Fruit fly (Drosophila melanogaster) whole organism, embryonic: ENCODE data around the gene CG43064.

Experiments used
- Ada2b ChIP-seq: fragments of 200-800 bp; sonication (Bioruptor generic); IDR thresholded peaks from 2 replicates; pipeline ENCODE4 v1.3.6; 2022; ENCODE audit warnings: missing biosample characterization, missing genetic modification characterization
- Antp ChIP-seq: fragments of 200-800 bp; sonication (Bioruptor generic); optimal IDR thresholded peaks from 3 replicates; lab custom pipeline; 2016; ENCODE audit warnings: missing biosample characterization, missing genetic modification characterization
- Atf3 ChIP-seq: fragments of 200-800 bp; sonication (Bioruptor generic); optimal IDR thresholded peaks from 3 replicates; lab custom pipeline; 2016; ENCODE audit warnings: missing biosample characterization, missing genetic modification characterization
- Bgb ChIP-seq: fragments of 200-800 bp; sonication (Bioruptor generic); IDR thresholded peaks from 2 replicates; pipeline ENCODE4 v1.3.6; 2022; ENCODE audit warnings: missing biosample characterization, missing genetic modification characterization; ENCODE audit not compliant: partially characterized antibody
- CG10267 ChIP-seq: fragments of 200-800 bp; sonication (Bioruptor generic); optimal IDR thresholded peaks from 2 replicates; lab custom pipeline; 2018; ENCODE audit warnings: missing biosample characterization, mild to moderate bottlenecking, missing genetic modification characterization, moderate library complexity
- CG10366 ChIP-seq: fragments of 200-800 bp; sonication (Bioruptor generic); IDR thresholded peaks from 2 replicates; pipeline ENCODE4 v1.3.6; 2022; ENCODE audit warnings: missing biosample characterization, missing genetic modification characterization
- CG11456 ChIP-seq: fragments of 200-800 bp; sonication (Bioruptor generic); IDR thresholded peaks from 3 replicates; pipeline ENCODE4 v1.3.6; 2022; ENCODE audit warnings: missing biosample characterization, missing genetic modification characterization
- CG11560 ChIP-seq: fragments of 200-800 bp; sonication (Bioruptor generic); IDR thresholded peaks from 3 replicates; pipeline ENCODE4 v1.3.6; 2022; ENCODE audit warnings: missing biosample characterization, missing genetic modification characterization
- CG12391 ChIP-seq: fragments of 200-800 bp; sonication (Bioruptor generic); optimal IDR thresholded peaks from 3 replicates; lab custom pipeline; 2018; ENCODE audit warnings: missing biosample characterization, mild to moderate bottlenecking, missing genetic modification characterization, moderate library complexity
- CG12659 ChIP-seq: fragments of 200-800 bp; sonication (Bioruptor generic); optimal IDR thresholded peaks from 3 replicates; lab custom pipeline; 2017; ENCODE audit warnings: mild to moderate bottlenecking, missing biosample characterization, missing genetic modification reagents, missing genetic modification characterization
- CG12744 ChIP-seq: fragments of 200-800 bp; sonication (Bioruptor generic); optimal IDR thresholded peaks from 2 replicates; lab custom pipeline; 2016; ENCODE audit warnings: missing biosample characterization, missing genetic modification characterization
- CG13123 ChIP-seq: fragments of 200-800 bp; sonication (Bioruptor generic); optimal IDR thresholded peaks from 2 replicates; lab custom pipeline; 2016; ENCODE audit warnings: missing biosample characterization, missing genetic modification characterization
- CG13424 ChIP-seq: fragments of 200-800 bp; sonication (Bioruptor generic); optimal IDR thresholded peaks from 2 replicates; lab custom pipeline; 2019; ENCODE audit warnings: missing biosample characterization, mild to moderate bottlenecking, missing genetic modification characterization, moderate library complexity
- CG15011 ChIP-seq: fragments of 200-800 bp; sonication (Bioruptor generic); optimal IDR thresholded peaks from 3 replicates; lab custom pipeline; 2018; ENCODE audit warnings: missing biosample characterization, mild to moderate bottlenecking, missing genetic modification characterization
- CG15479 ChIP-seq: fragments of 200-800 bp; sonication (Bioruptor generic); optimal IDR thresholded peaks from 3 replicates; lab custom pipeline; 2019; ENCODE audit warnings: missing biosample characterization, mild to moderate bottlenecking, missing genetic modification characterization, moderate library complexity
- CG17361 ChIP-seq: fragments of 200-800 bp; sonication (Bioruptor generic); IDR thresholded peaks from 3 replicates; pipeline ENCODE4 v1.3.6; 2022; ENCODE audit warnings: missing biosample characterization, missing genetic modification characterization
- CG17612 ChIP-seq: fragments of 200-800 bp; sonication (Bioruptor generic); IDR thresholded peaks from 2 replicates; pipeline ENCODE4 v1.3.6; 2022; ENCODE audit warnings: missing biosample characterization, missing genetic modification characterization
- CG31365 ChIP-seq: fragments of 200-800 bp; sonication (Bioruptor generic); optimal IDR thresholded peaks from 2 replicates; lab custom pipeline; 2018; ENCODE audit warnings: missing biosample characterization, mild to moderate bottlenecking, missing genetic modification characterization
- CG34422 ChIP-seq: fragments of 200-800 bp; sonication (Bioruptor generic); IDR thresholded peaks from 3 replicates; pipeline ENCODE4 v1.3.6; 2022; ENCODE audit warnings: missing biosample characterization, missing genetic modification characterization
- CG42726 ChIP-seq: fragments of 200-800 bp; sonication (Bioruptor generic); IDR thresholded peaks from 2 replicates; pipeline ENCODE4 v1.3.6; 2022; ENCODE audit warnings: missing biosample characterization, missing genetic modification characterization; ENCODE audit not compliant: partially characterized antibody
- CG6689 ChIP-seq: fragments of 200-800 bp; sonication (Bioruptor generic); IDR thresholded peaks from 2 replicates; pipeline ENCODE4 v1.3.6; 2022; ENCODE audit warnings: missing biosample characterization, missing genetic modification characterization
- CG7839 ChIP-seq: fragments of 200-800 bp; sonication (Bioruptor generic); optimal IDR thresholded peaks from 3 replicates; lab custom pipeline; 2018; ENCODE audit warnings: missing biosample characterization, mild to moderate bottlenecking, missing genetic modification characterization, moderate library complexity
- CG8944 ChIP-seq: fragments of 200-800 bp; sonication (Bioruptor generic); optimal IDR thresholded peaks from 3 replicates; lab custom pipeline; 2016; ENCODE audit warnings: missing biosample characterization, missing genetic modification characterization
- Camta ChIP-seq: fragments of 200-800 bp; sonication (Bioruptor generic); optimal IDR thresholded peaks from 2 replicates; lab custom pipeline; 2016; ENCODE audit warnings: missing biosample characterization, missing genetic modification characterization
- CkIIα-i1 ChIP-seq: fragments of 200-800 bp; sonication (Bioruptor generic); IDR thresholded peaks from 2 replicates; pipeline ENCODE4 v1.3.6; 2022; ENCODE audit warnings: missing biosample characterization, missing genetic modification characterization
- Deaf1 ChIP-seq: fragments of 200-800 bp; optimal IDR thresholded peaks from 3 replicates; lab custom pipeline; 2019; ENCODE audit warnings: missing biosample characterization, mild to moderate bottlenecking, missing genetic modification characterization, moderate library complexity
- Lim3 ChIP-seq: fragments of 200-800 bp; sonication (Bioruptor generic); IDR thresholded peaks from 2 replicates; pipeline ENCODE4 v1.3.6; 2022; ENCODE audit warnings: missing biosample characterization, missing genetic modification characterization
- Lpt ChIP-seq: fragments of >200 bp; optimal IDR thresholded peaks from 2 replicates; lab custom pipeline; 2018; ENCODE audit warnings: missing biosample characterization, missing genetic modification characterization
- NC2β ChIP-seq: fragments of 200-800 bp; sonication (Bioruptor generic); optimal IDR thresholded peaks from 2 replicates; lab custom pipeline; 2016; ENCODE audit warnings: missing biosample characterization, missing genetic modification characterization
- Scr ChIP-seq: fragments of 200-800 bp; sonication (Bioruptor generic); IDR thresholded peaks from 2 replicates; pipeline ENCODE4 v1.3.6; 2022; ENCODE audit warnings: missing biosample characterization, missing genetic modification characterization; ENCODE audit not compliant: partially characterized antibody
- Side ChIP-seq: fragments of 200-800 bp; sonication (Bioruptor generic); optimal IDR thresholded peaks from 2 replicates; lab custom pipeline; 2016; ENCODE audit warnings: missing biosample characterization, missing genetic modification characterization
- bab2 ChIP-seq: fragments of 200-800 bp; sonication (Bioruptor generic); optimal IDR thresholded peaks from 2 replicates; lab custom pipeline; 2016; ENCODE audit warnings: missing biosample characterization, missing genetic modification characterization
- ems ChIP-seq: fragments of 200-800 bp; sonication (Bioruptor generic); optimal IDR thresholded peaks from 3 replicates; lab custom pipeline; 2016; ENCODE audit warnings: missing biosample characterization, missing genetic modification characterization
- eyg ChIP-seq: fragments of 200-800 bp; sonication (Bioruptor generic); optimal IDR thresholded peaks from 3 replicates; lab custom pipeline; 2016; ENCODE audit warnings: missing biosample characterization, missing genetic modification characterization
- fd3F ChIP-seq: fragments of 200-800 bp; sonication (Bioruptor generic); optimal IDR thresholded peaks from 2 replicates; lab custom pipeline; 2018; ENCODE audit warnings: missing biosample characterization, mild to moderate bottlenecking, missing genetic modification characterization, moderate library complexity
- gro ChIP-seq: fragments of 200-800 bp; sonication (Bioruptor generic); optimal IDR thresholded peaks from 2 replicates; lab custom pipeline; 2016; ENCODE audit warnings: missing biosample characterization, missing genetic modification characterization
- gsb ChIP-seq: fragments of 200-800 bp; sonication (Bioruptor generic); IDR thresholded peaks from 2 replicates; pipeline ENCODE4 v1.3.6; 2022; ENCODE audit warnings: missing biosample characterization, missing genetic modification characterization
- ham ChIP-seq: fragments of 200-800 bp; sonication (Bioruptor generic); IDR thresholded peaks from 2 replicates; pipeline ENCODE4 v1.3.6; 2022; ENCODE audit warnings: missing biosample characterization, missing genetic modification characterization
- inv ChIP-seq: fragments of 200-800 bp; sonication (Bioruptor generic); IDR thresholded peaks from 2 replicates; pipeline ENCODE4 v1.3.6; 2022; ENCODE audit warnings: missing biosample characterization, missing genetic modification characterization; ENCODE audit not compliant: partially characterized antibody
- jigr1 ChIP-seq: fragments of 200-800 bp; sonication (Bioruptor generic); IDR thresholded peaks from 3 replicates; pipeline ENCODE4 v1.3.6; 2022; ENCODE audit warnings: missing biosample characterization, missing genetic modification characterization
- nerfin-1 ChIP-seq: fragments of 200-800 bp; sonication (Bioruptor generic); optimal IDR thresholded peaks from 3 replicates; lab custom pipeline; 2019; ENCODE audit warnings: missing biosample characterization, mild to moderate bottlenecking, missing genetic modification characterization, moderate library complexity
- nmo ChIP-seq: fragments of 200-800 bp; sonication (Bioruptor generic); optimal IDR thresholded peaks from 2 replicates; lab custom pipeline; 2018; ENCODE audit warnings: missing biosample characterization, mild to moderate bottlenecking, missing genetic modification characterization, moderate library complexity
- nom ChIP-seq: fragments of 200-800 bp; sonication (Bioruptor generic); optimal IDR thresholded peaks from 2 replicates; lab custom pipeline; 2017; ENCODE audit warnings: missing biosample characterization, missing genetic modification characterization, mild to moderate bottlenecking, moderate library complexity, missing genetic modification reagents
- schlank ChIP-seq: fragments of 200-800 bp; sonication (Bioruptor generic); optimal IDR thresholded peaks from 2 replicates; lab custom pipeline; 2018; ENCODE audit warnings: missing biosample characterization, mild to moderate bottlenecking, missing genetic modification characterization
- scrt ChIP-seq: fragments of 200-800 bp; sonication (Bioruptor generic); optimal IDR thresholded peaks from 2 replicates; lab custom pipeline; 2018; ENCODE audit warnings: missing biosample characterization, mild to moderate bottlenecking, missing genetic modification characterization, moderate library complexity
- sens ChIP-seq: fragments of 200-800 bp; sonication (Bioruptor generic); peaks from one replicate; lab custom pipeline; 2016; ENCODE audit warnings: missing biosample characterization, missing genetic modification characterization
- sna ChIP-seq: fragments of 200-800 bp; sonication (Bioruptor generic); IDR thresholded peaks from 2 replicates; pipeline ENCODE4 v1.3.6; 2022; ENCODE audit warnings: missing biosample characterization, missing genetic modification characterization; ENCODE audit not compliant: partially characterized antibody
- sr ChIP-seq: fragments of 200-800 bp; sonication (Bioruptor generic); IDR thresholded peaks from 3 replicates; pipeline ENCODE4 v1.3.6; 2022; ENCODE audit warnings: missing biosample characterization, missing genetic modification characterization
- yki ChIP-seq: fragments of >200 bp; optimal IDR thresholded peaks from 3 replicates; lab custom pipeline; 2018

Gene CG43064

DNA sequence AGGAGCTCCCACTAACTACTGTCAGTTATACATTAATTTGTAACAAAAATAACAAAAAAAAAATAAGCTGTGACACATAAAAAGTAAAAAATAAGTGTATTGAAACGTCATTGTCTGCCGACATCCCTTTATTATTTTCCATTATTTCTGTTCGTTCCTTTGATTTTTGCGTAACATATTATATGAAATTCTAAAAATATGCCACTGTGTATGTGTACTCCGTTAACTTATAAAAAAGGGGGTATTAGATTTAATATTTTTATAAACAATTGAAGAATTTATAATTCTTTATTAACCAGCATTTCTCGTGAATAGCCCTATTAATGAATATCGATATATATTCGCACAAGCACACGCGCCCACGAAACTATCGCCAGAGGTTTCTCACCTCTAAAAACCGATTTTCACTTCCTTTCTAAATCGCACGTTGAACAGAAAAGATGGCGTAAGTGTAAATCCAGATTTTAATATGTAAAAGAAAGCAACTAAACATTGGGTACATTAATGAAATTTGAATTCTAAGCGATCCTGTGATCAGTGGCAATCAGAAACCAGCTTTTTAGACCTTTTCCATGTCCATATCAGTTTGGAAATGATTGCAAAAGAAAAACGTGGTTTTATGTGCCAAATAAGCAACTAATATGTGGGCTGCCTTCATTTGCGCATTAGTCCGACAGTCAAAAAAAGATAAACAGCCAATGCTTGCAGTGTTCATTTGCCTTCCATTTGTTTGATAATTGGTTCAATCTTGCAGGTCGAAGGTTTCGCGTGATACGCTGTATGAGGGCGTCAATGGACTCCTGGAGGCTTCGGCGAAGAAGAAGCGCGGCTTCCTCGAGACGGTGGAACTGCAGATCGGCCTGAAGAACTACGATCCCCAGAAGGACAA is 13.8 kb downstream of the CG43064 start, which contains the start of gene RpL10Ab (continued):
- no peak for TF ChIP-seq bab2 (GFP tag; lab: Kevin White, UChicago)
- TF ChIP-seq jigr1 (GFP tag; lab: Robert Waterston, UW): no peak; the same call in 1 of the 3 replicates
- TF ChIP-seq CG15011 (GFP tag; lab: Kevin White, UChicago): peak; percentile 5
- TF ChIP-seq scrt: peak; percentile 54
- peak; percentile 79 for TF ChIP-seq CG6689 (GFP tag; lab: Robert Waterston, UW)
- TF ChIP-seq CG42726 (GFP tag; lab: Robert Waterston, UW): peak; percentile 95
- no peak for TF ChIP-seq Lpt
- peak; percentile 68 for TF ChIP-seq schlank (tag; lab: Kevin White, UChicago)
- TF ChIP-seq ham (GFP tag; lab: Robert Waterston, UW): no peak
- peak; percentile 84 for TF ChIP-seq sr
- TF ChIP-seq Atf3 (GFP tag; lab: Kevin White, UChicago): peak; percentile 14
- TF ChIP-seq Scr (GFP tag; lab: Robert Waterston, UW): peak; percentile 84
- peak; percentile 85 for TF ChIP-seq CG17361 (GFP tag; lab: Robert Waterston, UW)
- TF ChIP-seq Antp (GFP tag; lab: Kevin White, UChicago): no peak
- TF ChIP-seq CG34422 (GFP tag; lab: Robert Waterston, UW): peak; percentile 69; the same call in 2 of the 3 replicates
- peak; percentile 22 for TF ChIP-seq Camta (GFP tag; lab: Kevin White, UChicago)
- no peak for TF ChIP-seq eyg
- peak; percentile 2 for TF ChIP-seq nerfin-1 (tag; lab: Kevin White, UChicago)
- TF ChIP-seq CG7839 (tag; lab: Kevin White, UChicago): peak; percentile 49
- peak; percentile 23 for TF ChIP-seq Side
- TF ChIP-seq inv (GFP tag; lab: Robert Waterston, UW): peak; percentile 82
- TF ChIP-seq CG13424 (tag; lab: Kevin White, UChicago): peak; percentile 61
- peak; percentile 61; the same call in 1 of the 3 replicates for TF ChIP-seq CG11560 (tag; lab: Robert Waterston, UW)
- peak; percentile 92 for TF ChIP-seq Bgb (GFP tag; lab: Robert Waterston, UW)
- TF ChIP-seq CG12659 (GFP tag; lab: Kevin White, UChicago): peak; percentile 47
- peak; percentile 57 for TF ChIP-seq NC2β (GFP tag; lab: Kevin White, UChicago)
- no peak for TF ChIP-seq CG13123 (GFP tag; lab: Kevin White, UChicago)
- peak; percentile 45 for TF ChIP-seq CG31365 (tag; lab: Kevin White, UChicago)
- no peak for TF ChIP-seq Deaf1 (tag; lab: Kevin White, UChicago)
- TF ChIP-seq fd3F (GFP tag; lab: Kevin White, UChicago): peak; percentile 19
- TF ChIP-seq CG8944 (GFP tag; lab: Kevin White, UChicago): no peak
- no peak for TF ChIP-seq gsb (GFP tag; lab: Robert Waterston, UW)
- TF ChIP-seq CkIIα-i1 (GFP tag; lab: Robert Waterston, UW): 0 out of 2 replicates have a peak, but pooled peaks have one; percentile 15
- no peak for TF ChIP-seq Lim3
- peak; percentile 89 for TF ChIP-seq CG11456 (GFP tag; lab: Robert Waterston, UW)
- TF ChIP-seq nom (GFP tag; lab: Kevin White, UChicago): peak; percentile 40
- no peak for TF ChIP-seq yki
- TF ChIP-seq CG15479: no peak
- peak; percentile 33 for TF ChIP-seq CG10267 (tag; lab: Kevin White, UChicago)
- no peak for TF ChIP-seq CG17612 (GFP tag; lab: Robert Waterston, UW)
- TF ChIP-seq ems (GFP tag; lab: Kevin White, UChicago): peak; percentile 60
- peak; percentile 19; the same call in 1 of the 2 replicates for TF ChIP-seq sna (GFP tag; lab: Robert Waterston, UW)
- TF ChIP-seq sens: peak; percentile 83
- TF ChIP-seq nmo: peak; percentile 73
- peak; percentile 56 for TF ChIP-seq CG10366 (GFP tag; lab: Robert Waterston, UW)
- no peak for TF ChIP-seq CG12744
- TF ChIP-seq gro: peak; percentile 26
- peak; percentile 38; the same call in 1 of the 2 replicates for TF ChIP-seq Ada2b (GFP tag; lab: Robert Waterston, UW)
- TF ChIP-seq CG12391 (tag; lab: Kevin White, UChicago): peak; percentile 45
